Worm (Caenorhabditis elegans) whole organism, L4/young adult: ENCODE results near the gene R151.10.

Experiments used
- W03F9.2 ChIP-seq: fragments of 150-350 bp; optimal IDR thresholded peaks from 2 replicates; lab custom pipeline; 2014; ENCODE audit warnings: missing biosample characterization, missing genetic modification characterization
- dao-5 ChIP-seq: sonication (generic microtip); optimal IDR thresholded peaks from 2 replicates; lab custom pipeline; 2016; ENCODE audit warnings: missing genotype, missing genetic modification characterization, moderate library complexity, missing compliant biosample characterization
- him-1 ChIP-seq: sonication (generic microtip); optimal IDR thresholded peaks from 2 replicates; lab custom pipeline; 2016; ENCODE audit warnings: missing genotype, missing genetic modification reagents, missing genetic modification characterization, missing compliant biosample characterization

DNA sequence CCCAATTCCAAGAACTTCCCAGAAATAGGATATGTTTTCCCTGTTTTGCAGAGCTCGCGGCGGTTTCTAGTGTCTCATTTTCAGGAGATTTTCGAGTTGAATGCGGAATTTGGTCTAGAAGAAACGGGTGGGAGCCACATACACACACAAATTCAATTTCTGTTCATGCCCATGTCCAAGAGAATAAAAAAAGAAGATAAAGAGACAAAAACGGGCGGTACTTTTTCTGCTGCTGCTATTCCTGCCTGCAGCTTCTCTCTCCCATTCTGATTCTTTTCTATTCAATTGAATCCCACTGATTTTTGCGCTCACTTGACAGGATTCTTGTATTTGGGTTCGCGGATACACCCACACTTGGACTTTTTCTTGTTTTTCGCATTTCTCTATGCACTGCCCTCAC is 31.9 kb upstream of the R151.10 start:
- TF ChIP-seq him-1 (no peak), dao-5 (no peak), W03F9.2 (tag; lab: Kevin White, UChicago) (no peak)
